Worm (Caenorhabditis elegans): Measurements from ENCODE around the gene F07H5.10.

ce11 chrII:8787376-8787775 is 21.0 kb downstream of the F07H5.10 start:
- TF ChIP-seq tbx-2 (tag; optimal IDR thresholded peaks at IDR 0.05), result peak; percentile 98
- TF ChIP-seq nhr-76 (tag; optimal IDR thresholded peaks at IDR 0.05), result no peak
- TF ChIP-seq blmp-1 (tag; optimal IDR thresholded peaks at IDR 0.05), result peak; percentile 86
- TF ChIP-seq mdl-1 (tag; optimal IDR thresholded peaks at IDR 0.05), result peak in 1 of 2 experiments; percentile 94
- peak in 3 of 6 experiments; percentile 83 to 94 (median 86) for TF ChIP-seq elt-3 (tag; optimal IDR thresholded peaks at IDR 0.05)
- peak in 1 of 2 experiments; percentile 88 for TF ChIP-seq ztf-11 (tag; optimal IDR thresholded peaks at IDR 0.05)
- TF ChIP-seq efl-1 (optimal IDR thresholded peaks at IDR 0.05), result peak; percentile 90 to 93
- peak; percentile 78 to 98 for TF ChIP-seq efl-1 (GFP tag; optimal IDR thresholded peaks at IDR 0.05 in 1 of 2)
- peak; percentile 98 for TF ChIP-seq lin-14 (GFP tag; optimal IDR thresholded peaks at IDR 0.05)
- peak; percentile 87 for TF ChIP-seq vab-15 (tag; optimal IDR thresholded peaks at IDR 0.05)
- TF ChIP-seq ceh-82 (tag; optimal IDR thresholded peaks at IDR 0.05), result peak; percentile 75 to 89 (median 82)
- peak; percentile 75 for TF ChIP-seq fkh-10 (GFP tag; optimal IDR thresholded peaks at IDR 0.05)
- TF ChIP-seq fos-1 (tag; optimal IDR thresholded peaks at IDR 0.05), result peak; percentile 90
- no peak for TF ChIP-seq alr-1 (tag; optimal IDR thresholded peaks at IDR 0.05; ENCODE audit: borderline replicate concordance)
- peak; percentile 97 for TF ChIP-seq unc-86 (tag; optimal IDR thresholded peaks at IDR 0.05)
